Worm (Caenorhabditis elegans) whole organism, young adult: ENCODE results near the gene C28D4.10.

Experiments used
- F57A8.1 ChIP-seq: fragments of 200-800 bp; sonication (Bioruptor generic); optimal IDR thresholded peaks from 2 replicates; lab custom pipeline; 2018; ENCODE audit warnings: mild to moderate bottlenecking, missing genetic modification characterization, moderate library complexity, missing compliant biosample characterization
- T26A5.8 ChIP-seq: sonication (generic microtip); optimal IDR thresholded peaks from 2 replicates; lab custom pipeline; 2016; ENCODE audit warnings: missing genetic modification characterization, missing compliant biosample characterization
- aptf-3 ChIP-seq: fragments of 200-800 bp; sonication (Bioruptor generic); IDR thresholded peaks from 2 replicates; pipeline ENCODE4 v1.3.6; 2022; ENCODE audit warnings: missing genetic modification characterization, missing compliant biosample characterization
- atf-7 ChIP-seq: sonication (generic microtip); optimal IDR thresholded peaks from 2 replicates; lab custom pipeline; 2017; ENCODE audit warnings: mild to moderate bottlenecking, missing genetic modification characterization, missing compliant biosample characterization
- cebp-2 ChIP-seq: fragments of 200-800 bp; sonication (Bioruptor generic); IDR thresholded peaks from 2 replicates; pipeline ENCODE4 v1.3.6; 2022; ENCODE audit warnings: missing genetic modification characterization, missing compliant biosample characterization
- ceh-91 ChIP-seq: fragments of 200-800 bp; sonication (Bioruptor generic); IDR thresholded peaks from 2 replicates; pipeline ENCODE4 v1.3.6; 2022; ENCODE audit warnings: missing genetic modification reagents, missing genetic modification characterization, missing compliant biosample characterization
- lag-1 ChIP-seq: fragments of 200-800 bp; sonication (Bioruptor generic); IDR thresholded peaks from 2 replicates; pipeline ENCODE4 v1.3.6; 2022; ENCODE audit warnings: missing genetic modification reagents, missing genetic modification characterization, missing compliant biosample characterization
- lin-35 ChIP-seq, 3 experiments: fragments of 150-350 bp in 2 of 3; sonication (generic microtip) in 1 of 3; optimal IDR thresholded peaks; 2 replicates each; lab custom pipeline; 2014 to 2018; ENCODE audit warnings: missing biosample characterization in 3 of 3, missing genetic modification characterization in 3 of 3, missing genetic modification reagents in 3 of 3
- lin-40 ChIP-seq: sonication (generic microtip); optimal IDR thresholded peaks from 2 replicates; lab custom pipeline; 2016; ENCODE audit warnings: missing genetic modification characterization, mild to moderate bottlenecking, missing compliant biosample characterization, missing genotype, missing genetic modification reagents
- mcd-1 ChIP-seq: fragments of 200-800 bp; sonication (Bioruptor generic); IDR thresholded peaks from 2 replicates; pipeline ENCODE4 v1.3.6; 2022; ENCODE audit warnings: missing genetic modification reagents, missing genetic modification characterization, missing compliant biosample characterization
- pha-4 ChIP-seq: fragments of 150-350 bp; sonication (generic microtip); optimal IDR thresholded peaks from 2 replicates; lab custom pipeline; 2014; ENCODE audit warnings: missing biosample characterization, missing genetic modification reagents, missing genetic modification characterization
- sea-2 ChIP-seq: fragments of 200-800 bp; sonication (Bioruptor generic); IDR thresholded peaks from 2 replicates; pipeline ENCODE4 v1.3.6; 2022; ENCODE audit warnings: missing genetic modification characterization, missing compliant biosample characterization

ce11 chrIV:9773441-9773840 lies 35.1 kb downstream of the C28D4.10 start:
- no peak for TF ChIP-seq lin-35 (GFP tag; optimal IDR thresholded peaks at IDR 0.05; lab: Kevin White, UChicago)
- no peak for TF ChIP-seq cebp-2
- no peak for TF ChIP-seq mcd-1
- TF ChIP-seq T26A5.8 (tag; lab: Kevin White, UChicago) = no peak
- no peak for TF ChIP-seq sea-2 (GFP tag; lab: Robert Waterston, UW)
- TF ChIP-seq pha-4 (tag; lab: Kevin White, UChicago) = no peak
- TF ChIP-seq F57A8.1 (GFP tag; lab: Kevin White, UChicago) = no peak
- TF ChIP-seq atf-7 (tag; lab: Kevin White, UChicago) = no peak
- TF ChIP-seq aptf-3 (GFP tag; lab: Robert Waterston, UW) = no peak
- no peak for TF ChIP-seq lin-40 (tag; lab: Kevin White, UChicago)
- no peak for TF ChIP-seq lag-1 (GFP tag; lab: Robert Waterston, UW)
- TF ChIP-seq ceh-91 = no peak
